Fruit fly (Drosophila melanogaster) whole organism, prepupa: ENCODE measurements around the gene Act88F.

Source experiments
- CG1621 ChIP-seq: fragments of 200-800 bp; sonication (Bioruptor generic); optimal IDR thresholded peaks from 3 replicates; lab custom pipeline; 2018; ENCODE audit warnings: missing biosample characterization, mild to moderate bottlenecking, missing genetic modification characterization
- Hr39 ChIP-seq: fragments of 200-800 bp; sonication (Bioruptor generic); optimal IDR thresholded peaks from 2 replicates; lab custom pipeline; 2016; ENCODE audit warnings: missing biosample characterization, missing genetic modification characterization
- Met ChIP-seq: fragments of 200-800 bp; sonication (Bioruptor generic); optimal IDR thresholded peaks from 3 replicates; lab custom pipeline; 2016; ENCODE audit warnings: missing biosample characterization, missing genetic modification characterization
- topi ChIP-seq: fragments of 200-800 bp; sonication (Bioruptor generic); optimal IDR thresholded peaks from 3 replicates; lab custom pipeline; 2016; ENCODE audit warnings: missing biosample characterization, missing genetic modification characterization

DNA sequence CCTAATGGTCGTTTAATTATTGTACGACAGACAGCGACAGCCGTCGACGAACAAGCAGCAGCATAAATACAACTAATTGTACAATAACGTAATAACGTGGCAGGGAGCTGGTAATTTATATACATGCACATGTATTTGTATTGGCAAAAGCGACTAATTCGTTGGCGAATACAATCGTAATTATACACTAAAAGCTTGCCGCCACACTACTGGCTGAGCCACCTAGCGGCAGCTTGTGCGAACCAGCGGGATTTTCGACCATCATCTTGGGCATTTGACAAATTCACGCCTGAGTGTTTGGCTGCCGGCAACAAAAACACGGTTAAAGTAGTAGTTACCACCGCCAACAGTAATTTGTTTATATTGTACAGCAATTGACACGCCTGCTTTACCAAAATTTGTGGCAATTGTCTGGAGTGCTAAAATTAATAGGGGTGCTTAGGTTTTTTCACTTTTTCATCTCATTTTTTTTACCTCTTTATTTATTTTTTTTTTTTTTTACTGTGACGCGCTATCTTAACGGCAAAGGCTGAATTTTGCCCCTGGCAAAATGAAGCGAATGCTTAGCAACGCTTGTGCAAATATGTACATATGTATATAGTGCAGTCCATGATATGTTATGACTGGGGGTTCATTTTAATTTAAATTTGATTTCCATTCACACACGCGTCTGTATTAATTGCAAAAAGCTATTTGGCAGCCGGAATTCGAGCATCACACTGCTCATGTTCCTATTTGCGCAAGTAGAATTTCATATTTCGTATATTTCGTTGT lies 28.4 kb downstream of the Act88F start:
- TF ChIP-seq CG1621 (tag; lab: Kevin White, UChicago) (no peak), Met (no peak), Hr39 (GFP tag; lab: Kevin White, UChicago) (no peak), topi (no peak)
